Fruit fly (Drosophila melanogaster) whole organism, embryonic: Measurements from ENCODE around the gene raptor.
A peak's percentile ranks its signal among the peaks of the same experiment; 100 is the strongest.

Source experiments
- Ada2b ChIP-seq: fragments of 200-800 bp; sonication (Bioruptor generic); IDR thresholded peaks from 2 replicates; pipeline ENCODE4 v1.3.6; 2022; ENCODE audit warnings: missing biosample characterization, missing genetic modification characterization
- Atf6 ChIP-seq: fragments of 200-800 bp; sonication (Bioruptor generic); IDR thresholded peaks from 2 replicates; pipeline ENCODE4 v1.3.6; 2022; ENCODE audit warnings: missing biosample characterization, missing genetic modification characterization
- Blimp-1 ChIP-seq: fragments of 200-800 bp; sonication (Bioruptor generic); optimal IDR thresholded peaks from 3 replicates; lab custom pipeline; 2018; ENCODE audit warnings: missing biosample characterization, missing genetic modification characterization, mild to moderate bottlenecking, moderate library complexity, missing genetic modification reagents
- CG10147 ChIP-seq: fragments of 200-800 bp; sonication (Bioruptor generic); optimal IDR thresholded peaks from 2 replicates; lab custom pipeline; 2019; ENCODE audit warnings: missing biosample characterization, mild to moderate bottlenecking, missing genetic modification characterization, moderate library complexity
- CG10267 ChIP-seq: fragments of 200-800 bp; sonication (Bioruptor generic); optimal IDR thresholded peaks from 2 replicates; lab custom pipeline; 2018; ENCODE audit warnings: missing biosample characterization, mild to moderate bottlenecking, missing genetic modification characterization, moderate library complexity
- CG12219 ChIP-seq: fragments of 200-800 bp; sonication (Bioruptor generic); optimal IDR thresholded peaks from 3 replicates; lab custom pipeline; 2018; ENCODE audit warnings: missing biosample characterization, mild to moderate bottlenecking, missing genetic modification characterization
- CG12236 ChIP-seq: fragments of 200-800 bp; sonication (Bioruptor generic); optimal IDR thresholded peaks from 2 replicates; lab custom pipeline; 2016; ENCODE audit warnings: missing biosample characterization, missing genetic modification characterization
- CG15073 ChIP-seq: fragments of 200-800 bp; sonication (Bioruptor generic); optimal IDR thresholded peaks from 2 replicates; lab custom pipeline; 2016; ENCODE audit warnings: missing biosample characterization, missing genetic modification characterization
- CG15479 ChIP-seq: fragments of 200-800 bp; sonication (Bioruptor generic); optimal IDR thresholded peaks from 3 replicates; lab custom pipeline; 2019; ENCODE audit warnings: missing biosample characterization, mild to moderate bottlenecking, missing genetic modification characterization, moderate library complexity
- CG15601 ChIP-seq: fragments of 200-800 bp; sonication (Bioruptor generic); optimal IDR thresholded peaks from 3 replicates; lab custom pipeline; 2019; ENCODE audit warnings: missing biosample characterization, mild to moderate bottlenecking, missing genetic modification characterization, moderate library complexity
- CG17186 ChIP-seq: fragments of 200-800 bp; sonication (Bioruptor generic); optimal IDR thresholded peaks from 3 replicates; lab custom pipeline; 2017; ENCODE audit warnings: missing biosample characterization, missing genetic modification reagents, missing genetic modification characterization
- CG18599 ChIP-seq: fragments of 200-800 bp; sonication (Bioruptor generic); optimal IDR thresholded peaks from 3 replicates; lab custom pipeline; 2017; ENCODE audit warnings: missing biosample characterization, missing genetic modification characterization, mild to moderate bottlenecking, moderate library complexity, missing genetic modification reagents
- CG2120 ChIP-seq: fragments of 200-800 bp; sonication (Bioruptor generic); optimal IDR thresholded peaks from 3 replicates; lab custom pipeline; 2016; ENCODE audit warnings: missing biosample characterization, missing genetic modification characterization
- CG30403 ChIP-seq: fragments of 200-800 bp; sonication (Bioruptor generic); optimal IDR thresholded peaks from 3 replicates; lab custom pipeline; 2016; ENCODE audit warnings: missing biosample characterization, missing genetic modification characterization
- CG31388 ChIP-seq: fragments of 200-800 bp; sonication (Bioruptor generic); optimal IDR thresholded peaks from 2 replicates; lab custom pipeline; 2016; ENCODE audit warnings: missing biosample characterization, missing genetic modification characterization
- CG3163 ChIP-seq: fragments of 200-800 bp; sonication (Bioruptor generic); optimal IDR thresholded peaks from 3 replicates; lab custom pipeline; 2016; ENCODE audit warnings: missing biosample characterization, missing genetic modification characterization
- CG32767 ChIP-seq: fragments of 200-800 bp; sonication (Bioruptor generic); IDR thresholded peaks from 2 replicates; pipeline ENCODE4 v1.3.6; 2022; ENCODE audit warnings: missing biosample characterization, missing genetic modification characterization
- CG33213 ChIP-seq: fragments of 200-800 bp; sonication (Bioruptor generic); optimal IDR thresholded peaks from 3 replicates; lab custom pipeline; 2016; ENCODE audit warnings: missing biosample characterization, missing genetic modification characterization
- CG4282 ChIP-seq: fragments of 200-800 bp; sonication (Bioruptor generic); optimal IDR thresholded peaks from 2 replicates; lab custom pipeline; 2016; ENCODE audit warnings: missing biosample characterization, missing genetic modification characterization
- CG4424 ChIP-seq: fragments of 200-800 bp; sonication (Bioruptor generic); optimal IDR thresholded peaks from 3 replicates; lab custom pipeline; 2016; ENCODE audit warnings: missing biosample characterization, missing genetic modification characterization
- CG4854 ChIP-seq: fragments of 200-800 bp; sonication (Bioruptor generic); optimal IDR thresholded peaks from 2 replicates; lab custom pipeline; 2016; ENCODE audit warnings: missing biosample characterization, missing genetic modification characterization, inconsistent platforms
- CG5245 ChIP-seq: fragments of 200-800 bp; sonication (Bioruptor generic); optimal IDR thresholded peaks from 3 replicates; lab custom pipeline; 2016; ENCODE audit warnings: missing biosample characterization, missing genetic modification characterization
- CG8089 ChIP-seq: fragments of 200-800 bp; sonication (Bioruptor generic); optimal IDR thresholded peaks from 3 replicates; lab custom pipeline; 2016; ENCODE audit warnings: missing biosample characterization, missing genetic modification characterization
- CG8359 ChIP-seq: fragments of 200-800 bp; sonication (Bioruptor generic); optimal IDR thresholded peaks from 2 replicates; lab custom pipeline; 2017; ENCODE audit warnings: missing biosample characterization, mild to moderate bottlenecking, missing genetic modification characterization, borderline replicate concordance
- CG8388 ChIP-seq: fragments of 200-800 bp; sonication (Bioruptor generic); optimal IDR thresholded peaks from 2 replicates; lab custom pipeline; 2019; ENCODE audit warnings: missing biosample characterization, mild to moderate bottlenecking, missing genetic modification characterization, moderate library complexity
- CG9727 ChIP-seq: fragments of 200-800 bp; sonication (Bioruptor generic); optimal IDR thresholded peaks from 3 replicates; lab custom pipeline; 2017; ENCODE audit warnings: missing biosample characterization, mild to moderate bottlenecking, missing genetic modification characterization
- CG9817 ChIP-seq: fragments of 200-800 bp; sonication (Bioruptor generic); optimal IDR thresholded peaks from 2 replicates; lab custom pipeline; 2018; ENCODE audit warnings: missing biosample characterization, mild to moderate bottlenecking, missing genetic modification characterization, moderate library complexity
- D19B ChIP-seq: fragments of 200-800 bp; sonication (Bioruptor generic); optimal IDR thresholded peaks from 2 replicates; lab custom pipeline; 2017; ENCODE audit warnings: missing biosample characterization, mild to moderate bottlenecking, missing genetic modification characterization
- Dek ChIP-seq: fragments of 200-800 bp; sonication (Bioruptor generic); optimal IDR thresholded peaks from 3 replicates; lab custom pipeline; 2019; ENCODE audit warnings: missing biosample characterization, mild to moderate bottlenecking, missing genetic modification characterization, moderate library complexity
- Gsc ChIP-seq: fragments of 200-800 bp; sonication (Bioruptor generic); IDR thresholded peaks from 2 replicates; pipeline ENCODE4 v1.3.6; 2022; ENCODE audit warnings: missing biosample characterization, missing genetic modification characterization
- HLH3B ChIP-seq: fragments of 200-800 bp; sonication (Bioruptor generic); IDR thresholded peaks from 2 replicates; pipeline ENCODE4 v1.3.6; 2022; ENCODE audit warnings: missing biosample characterization, missing genetic modification characterization
- HmgZ ChIP-seq: fragments of 200-800 bp; sonication (Bioruptor generic); optimal IDR thresholded peaks from 2 replicates; lab custom pipeline; 2018; ENCODE audit warnings: missing biosample characterization, mild to moderate bottlenecking, missing genetic modification characterization
- Hr51 ChIP-seq, 2 experiments: fragments of 200-800 bp; sonication (Bioruptor generic); optimal IDR thresholded peaks; 2 replicates in 1 of 2; 3 replicates in 1 of 2; lab custom pipeline; 2016 to 2018; ENCODE audit warnings: missing biosample characterization in 2 of 2, missing genetic modification characterization in 2 of 2, mild to moderate bottlenecking in 1 of 2, moderate library complexity in 1 of 2
- MBD-R2 ChIP-seq: fragments of 200-800 bp; sonication (Bioruptor generic); IDR thresholded peaks from 2 replicates; pipeline ENCODE4 v1.3.6; 2022; ENCODE audit warnings: missing biosample characterization, missing genetic modification characterization
- Poxn ChIP-seq: fragments of 200-800 bp; sonication (Bioruptor generic); IDR thresholded peaks from 2 replicates; pipeline ENCODE4 v1.3.6; 2022; ENCODE audit warnings: missing biosample characterization, missing genetic modification characterization
- Spps ChIP-seq: fragments of 200-800 bp; sonication (Bioruptor generic); optimal IDR thresholded peaks from 2 replicates; lab custom pipeline; 2018; ENCODE audit warnings: missing biosample characterization, mild to moderate bottlenecking, missing genetic modification characterization
- YL-1 ChIP-seq: fragments of 200-800 bp; sonication (Bioruptor generic); optimal IDR thresholded peaks from 3 replicates; lab custom pipeline; 2017; ENCODE audit warnings: missing biosample characterization, mild to moderate bottlenecking, missing genetic modification characterization
- cwo ChIP-seq: fragments of 200-800 bp; sonication (Bioruptor generic); optimal IDR thresholded peaks from 3 replicates; lab custom pipeline; 2017; ENCODE audit warnings: missing biosample characterization, missing genetic modification characterization, mild to moderate bottlenecking, moderate library complexity, missing genetic modification reagents
- dpn ChIP-seq, 2 experiments: fragments of 200-800 bp; sonication (Bioruptor generic); optimal IDR thresholded peaks; 3 replicates each; lab custom pipeline; 2016; ENCODE audit warnings: missing biosample characterization in 2 of 2, missing genetic modification characterization in 2 of 2
- esg ChIP-seq: fragments of 200-800 bp; sonication (Bioruptor generic); conservative IDR thresholded peaks from 2 replicates; pipeline ENCODE4 v1.3.6; 2022; ENCODE audit warnings: missing biosample characterization, missing genetic modification characterization
- hkb ChIP-seq, 2 experiments: fragments of 200-800 bp in 1 of 2; fragments of >200 bp in 1 of 2; sonication (Bioruptor generic) in 1 of 2; IDR thresholded peaks in 1 of 2; optimal IDR thresholded peaks in 1 of 2; 2 replicates each; pipeline versions ENCODE4 v1.3.6 to Lab custom; 2017 to 2022; ENCODE audit warnings: missing biosample characterization in 1 of 2, missing genetic modification characterization in 1 of 2
- ind ChIP-seq: fragments of 200-800 bp; sonication (Bioruptor generic); optimal IDR thresholded peaks from 3 replicates; lab custom pipeline; 2016; ENCODE audit warnings: missing biosample characterization, missing genetic modification characterization
- lmd ChIP-seq: fragments of 200-800 bp; sonication (Bioruptor generic); IDR thresholded peaks from 2 replicates; pipeline ENCODE4 v1.3.6; 2022; ENCODE audit warnings: missing biosample characterization, missing genetic modification characterization
- lola ChIP-seq, 3 experiments: fragments of >200 bp in 2 of 3; fragments of 200-800 bp in 1 of 3; sonication (Bioruptor generic) in 1 of 3; optimal IDR thresholded peaks; 2 replicates each; lab custom pipeline; 2017 to 2019; ENCODE audit warnings: missing biosample characterization in 3 of 3, missing genetic modification characterization in 3 of 3, mild to moderate bottlenecking in 1 of 3, moderate library complexity in 1 of 3
- pan ChIP-seq, 4 experiments: fragments of >200 bp in 3 of 4; fragments of 200-800 bp in 1 of 4; sonication (Bioruptor generic) in 1 of 4; optimal IDR thresholded peaks in 3 of 4; IDR thresholded peaks in 1 of 4; 2 replicates each; pipeline versions ENCODE4 v1.3.6 to Lab custom; 2017 to 2022; ENCODE audit warnings: missing biosample characterization in 2 of 4, missing genetic modification characterization in 2 of 4, mixed read lengths in 1 of 4
- phol ChIP-seq: fragments of 200-800 bp; sonication (Bioruptor generic); optimal IDR thresholded peaks from 3 replicates; lab custom pipeline; 2018; ENCODE audit warnings: missing biosample characterization, mild to moderate bottlenecking, missing genetic modification characterization, moderate library complexity
- slou ChIP-seq: fragments of 200-800 bp; sonication (Bioruptor generic); optimal IDR thresholded peaks from 3 replicates; lab custom pipeline; 2016; ENCODE audit warnings: missing biosample characterization, missing genetic modification characterization
- zf30C ChIP-seq: fragments of 200-800 bp; sonication (Bioruptor generic); optimal IDR thresholded peaks from 3 replicates; lab custom pipeline; 2018; ENCODE audit warnings: missing biosample characterization, mild to moderate bottlenecking, missing genetic modification characterization
- zfh1 ChIP-seq: fragments of 200-800 bp; sonication (Bioruptor generic); IDR thresholded peaks from 3 replicates; pipeline ENCODE4 v1.3.6; 2022; ENCODE audit warnings: missing biosample characterization, missing genetic modification characterization

Gene raptor

DNA sequence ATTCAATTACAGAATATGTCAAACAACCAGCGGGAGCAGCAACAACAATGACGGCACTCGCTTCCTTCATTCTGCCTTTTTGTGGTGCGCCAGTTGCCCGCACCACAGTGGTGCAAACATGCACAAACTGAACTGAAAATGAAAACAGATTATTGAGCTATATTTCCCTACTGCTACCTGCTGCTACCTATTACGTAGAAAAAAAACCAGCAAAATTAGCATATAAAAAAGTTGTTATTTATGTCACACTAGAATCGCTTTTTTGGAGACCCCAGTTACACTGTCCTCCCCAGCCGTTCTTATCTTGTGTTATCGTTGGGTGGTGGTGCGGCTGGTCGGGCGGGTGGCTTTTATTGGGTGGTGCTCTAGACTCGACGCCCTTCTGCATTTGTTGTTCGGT, 7.6 kb upstream of the raptor start (continued):
- peak; percentile 77 for TF ChIP-seq CG33213 (GFP tag; lab: Kevin White, UChicago)
- peak; percentile 81 for TF ChIP-seq CG32767 (GFP tag; lab: Robert Waterston, UW)
- peak; percentile 46 for TF ChIP-seq Dek (tag; lab: Kevin White, UChicago)
- peak; percentile 49 to 79 for TF ChIP-seq Hr51 (GFP tag; optimal IDR thresholded peaks at IDR 0.05; lab: Kevin White, UChicago)
- TF ChIP-seq Blimp-1 (GFP tag; lab: Kevin White, UChicago): peak; percentile 81
- peak; percentile 87 for TF ChIP-seq esg (GFP tag; lab: Robert Waterston, UW)
- TF ChIP-seq Gsc (GFP tag; lab: Robert Waterston, UW): peak; percentile 63
- peak; percentile 81 for TF ChIP-seq CG5245 (GFP tag; lab: Kevin White, UChicago)
- TF ChIP-seq Poxn (GFP tag; lab: Robert Waterston, UW): peak; percentile 56; the same call in 1 of the 2 replicates
- TF ChIP-seq CG15479 (GFP tag; lab: Kevin White, UChicago): no peak
- TF ChIP-seq CG10267: peak; percentile 58
- TF ChIP-seq CG9817 (tag; lab: Kevin White, UChicago): peak; percentile 51
- peak; percentile 83 for TF ChIP-seq CG4424 (GFP tag; lab: Kevin White, UChicago)
- TF ChIP-seq CG31388 (GFP tag; lab: Kevin White, UChicago): peak; percentile 39
- TF ChIP-seq CG9727 (GFP tag; lab: Kevin White, UChicago): peak; percentile 71
- TF ChIP-seq CG3163 (GFP tag; lab: Kevin White, UChicago): peak; percentile 30
- TF ChIP-seq zfh1: peak; percentile 89
- TF ChIP-seq CG10147 (GFP tag; lab: Kevin White, UChicago): peak; percentile 21
- TF ChIP-seq CG18599 (GFP tag; lab: Kevin White, UChicago): peak; percentile 91
- TF ChIP-seq cwo (GFP tag; lab: Kevin White, UChicago): peak; percentile 82
- peak; percentile 5 for TF ChIP-seq CG4282 (GFP tag; lab: Kevin White, UChicago)
- peak; percentile 25 for TF ChIP-seq CG15073
- TF ChIP-seq Atf6: peak; percentile 86
- peak; percentile 47 for TF ChIP-seq CG12236
- peak; percentile 69 for TF ChIP-seq CG8089 (GFP tag; lab: Kevin White, UChicago)
- peak in 1 of 3 experiments; percentile 31 for TF ChIP-seq lola (GFP tag; optimal IDR thresholded peaks at IDR 0.05; lab: Kevin White, UChicago)
- TF ChIP-seq lmd: peak; percentile 88
- peak; percentile 53 for TF ChIP-seq slou (GFP tag; lab: Kevin White, UChicago)
- TF ChIP-seq zf30C: no peak
- no peak for TF ChIP-seq CG17186 (GFP tag; lab: Kevin White, UChicago)
- peak; percentile 56 for TF ChIP-seq CG8359 (GFP tag; lab: Kevin White, UChicago)
- no peak for TF ChIP-seq YL-1 (GFP tag; lab: Kevin White, UChicago)
- peak; percentile 41 for TF ChIP-seq CG15601 (tag; lab: Kevin White, UChicago)
- TF ChIP-seq phol (tag; lab: Kevin White, UChicago): peak; percentile 74
- no peak for TF ChIP-seq pan (optimal IDR thresholded peaks at IDR 0.05; lab: Kevin White, UChicago)
- TF ChIP-seq pan (GFP tag; optimal IDR thresholded peaks at IDR 0.05 in 1 of 2, IDR thresholded peaks at IDR 0.05 in 1 of 2): peak in 1 of 2 experiments; percentile 95
- TF ChIP-seq ind (GFP tag; lab: Kevin White, UChicago): peak; percentile 88
- peak; percentile 84 for TF ChIP-seq CG2120
- peak; percentile 59 for TF ChIP-seq CG4854
- peak; percentile 65 for TF ChIP-seq MBD-R2 (GFP tag; lab: Robert Waterston, UW)
- peak; percentile 51 for TF ChIP-seq D19B (GFP tag; lab: Kevin White, UChicago)
- TF ChIP-seq Spps (tag; lab: Kevin White, UChicago): peak; percentile 47
- peak; percentile 71 for TF ChIP-seq HmgZ (tag; lab: Kevin White, UChicago)
- peak; percentile 76 for TF ChIP-seq CG12219 (GFP tag; lab: Kevin White, UChicago)
- TF ChIP-seq hkb (optimal IDR thresholded peaks at IDR 0.05; lab: Kevin White, UChicago): no peak
- peak; percentile 92 for TF ChIP-seq hkb (GFP tag; IDR thresholded peaks at IDR 0.05; lab: Robert Waterston, UW)
- peak; percentile 93 for TF ChIP-seq Ada2b (GFP tag; lab: Robert Waterston, UW)
- peak; percentile 78 for TF ChIP-seq CG30403 (GFP tag; lab: Kevin White, UChicago)
- peak; percentile 93 for TF ChIP-seq HLH3B (GFP tag; lab: Robert Waterston, UW)
- TF ChIP-seq CG8388 (GFP tag; lab: Kevin White, UChicago): peak; percentile 64
- peak; percentile 80 to 82 for TF ChIP-seq dpn (GFP tag; optimal IDR thresholded peaks at IDR 0.05; lab: Kevin White, UChicago)
